Fruit fly (Drosophila melanogaster): Measurements from ENCODE around the gene SelG.

- TF ChIP-seq pan (optimal IDR thresholded peaks at IDR 0.05) (no peak), psq (optimal IDR thresholded peaks at IDR 0.05) (no peak), EcR (GFP tag; optimal IDR thresholded peaks at IDR 0.05) (no peak), usp (GFP tag; optimal IDR thresholded peaks at IDR 0.05) (no peak), Dll (optimal IDR thresholded peaks at IDR 0.05) (no peak)
Measured at dm6 chrX:11893643-11894042, 6.6 kb downstream of the SelG start, which contains the start of gene wisp.

Data from whole organism.